Worm (Caenorhabditis elegans) whole organism, L3 larva: Measurements from ENCODE around the gene T20D4.15.

Source experiments
- R02D3.7 ChIP-seq: fragments of 150-350 bp; optimal IDR thresholded peaks from 2 replicates; lab custom pipeline; 2014; ENCODE audit warnings: missing biosample characterization, missing genetic modification characterization
- ZK546.5 ChIP-seq: sonication (generic microtip); optimal IDR thresholded peaks from 2 replicates; lab custom pipeline; 2017; ENCODE audit warnings: missing biosample characterization, missing genetic modification characterization
- aly-2 ChIP-seq: fragments of 150-350 bp; optimal IDR thresholded peaks from 2 replicates; lab custom pipeline; 2014; ENCODE audit warnings: missing biosample characterization, missing genetic modification characterization
- ama-1 ChIP-seq: fragments of 150-350 bp; optimal IDR thresholded peaks from 2 replicates; lab custom pipeline; 2018
- ceh-16 ChIP-seq: sonication (generic microtip); optimal IDR thresholded peaks from 2 replicates; lab custom pipeline; 2017; ENCODE audit warnings: missing biosample characterization, missing genetic modification characterization
- ceh-28 ChIP-seq: fragments of 150-350 bp; optimal IDR thresholded peaks from 2 replicates; lab custom pipeline; 2014; ENCODE audit warnings: missing biosample characterization, missing genetic modification reagents, missing genetic modification characterization
- ceh-82 ChIP-seq: fragments of 150-350 bp; optimal IDR thresholded peaks from 2 replicates; lab custom pipeline; 2014; ENCODE audit warnings: missing biosample characterization, missing genetic modification characterization
- ceh-9 ChIP-seq: sonication (generic microtip); optimal IDR thresholded peaks from 2 replicates; lab custom pipeline; 2018; ENCODE audit warnings: missing biosample characterization, missing genetic modification characterization
- daf-12 ChIP-seq: fragments of 150-350 bp; optimal IDR thresholded peaks from 2 replicates; lab custom pipeline; 2014; ENCODE audit warnings: missing biosample characterization, missing genetic modification reagents, missing genetic modification characterization
- egl-27 ChIP-seq: sonication (generic microtip); optimal IDR thresholded peaks from 4 replicates; lab custom pipeline; 2017; ENCODE audit warnings: missing biosample characterization, missing genetic modification reagents, missing genetic modification characterization
- egl-5 ChIP-seq: fragments of 150-350 bp; optimal IDR thresholded peaks from 2 replicates; lab custom pipeline; 2017; ENCODE audit warnings: missing biosample characterization, missing genetic modification reagents, missing genetic modification characterization, inconsistent platforms
- elt-1 ChIP-seq: fragments of 150-350 bp; optimal IDR thresholded peaks from 2 replicates; lab custom pipeline; 2014; ENCODE audit warnings: missing biosample characterization, missing genetic modification characterization
- elt-2 ChIP-seq: sonication (generic microtip); optimal IDR thresholded peaks from 2 replicates; lab custom pipeline; 2016; ENCODE audit warnings: missing genetic modification reagents, mild to moderate bottlenecking, missing genetic modification characterization, missing compliant biosample characterization
- elt-3 ChIP-seq, 3 experiments: fragments of 150-350 bp in 1 of 3; sonication (generic microtip) in 2 of 3; optimal IDR thresholded peaks; 2 replicates in 2 of 3; 4 replicates in 1 of 3; lab custom pipeline; 2014 to 2017; ENCODE audit warnings: missing biosample characterization in 3 of 3, missing genetic modification characterization in 3 of 3
- eor-1 ChIP-seq, 2 experiments: fragments of 150-350 bp; optimal IDR thresholded peaks; 2 replicates each; lab custom pipeline; 2014 to 2018; ENCODE audit warnings: missing biosample characterization in 2 of 2, missing genetic modification characterization in 2 of 2
- fkh-10 ChIP-seq: sonication (generic microtip); optimal IDR thresholded peaks from 2 replicates; lab custom pipeline; 2017; ENCODE audit warnings: missing biosample characterization, missing genetic modification reagents, missing genetic modification characterization
- fkh-2 ChIP-seq: fragments of 150-350 bp; optimal IDR thresholded peaks from 2 replicates; lab custom pipeline; 2014; ENCODE audit warnings: missing biosample characterization, missing genetic modification reagents, missing genetic modification characterization
- fos-1 ChIP-seq: fragments of 150-350 bp; optimal IDR thresholded peaks from 2 replicates; lab custom pipeline; 2014; ENCODE audit warnings: missing biosample characterization, missing genetic modification characterization
- hmg-11 ChIP-seq: sonication (generic microtip); optimal IDR thresholded peaks from 2 replicates; lab custom pipeline; 2016; ENCODE audit warnings: missing genetic modification characterization, missing compliant biosample characterization
- jun-1 ChIP-seq: fragments of 150-350 bp; optimal IDR thresholded peaks from 2 replicates; lab custom pipeline; 2014; ENCODE audit warnings: missing biosample characterization, missing genetic modification reagents, missing genetic modification characterization
- lin-39 ChIP-seq: fragments of 150-350 bp; optimal IDR thresholded peaks from 2 replicates; lab custom pipeline; 2018; ENCODE audit warnings: missing biosample characterization, missing genetic modification reagents, missing genetic modification characterization
- lsy-12 ChIP-seq: sonication (generic microtip); optimal IDR thresholded peaks from 2 replicates; lab custom pipeline; 2016; ENCODE audit warnings: mild to moderate bottlenecking, missing genetic modification characterization, missing compliant biosample characterization
- mdl-1 ChIP-seq: fragments of 150-350 bp; optimal IDR thresholded peaks from 2 replicates; lab custom pipeline; 2014; ENCODE audit warnings: missing biosample characterization, missing genetic modification characterization
- mml-1 ChIP-seq: fragments of 150-350 bp; sonication (generic microtip); optimal IDR thresholded peaks from 3 replicates; lab custom pipeline; 2014; ENCODE audit warnings: missing biosample characterization, missing genetic modification characterization
- nhr-11 ChIP-seq: fragments of 150-350 bp; optimal IDR thresholded peaks from 2 replicates; lab custom pipeline; 2014; ENCODE audit warnings: missing biosample characterization, missing genetic modification characterization
- nhr-12 ChIP-seq: fragments of 150-350 bp; optimal IDR thresholded peaks from 2 replicates; lab custom pipeline; 2014; ENCODE audit warnings: missing biosample characterization, missing genetic modification characterization
- nhr-23 ChIP-seq: fragments of 150-350 bp; optimal IDR thresholded peaks from 2 replicates; lab custom pipeline; 2014; ENCODE audit warnings: missing biosample characterization, missing genetic modification reagents, missing genetic modification characterization
- nhr-237 ChIP-seq: fragments of 150-350 bp; optimal IDR thresholded peaks from 2 replicates; lab custom pipeline; 2014; ENCODE audit warnings: missing biosample characterization, missing genetic modification characterization
- nhr-25 ChIP-seq: sonication (generic microtip); optimal IDR thresholded peaks from 2 replicates; lab custom pipeline; 2017; ENCODE audit warnings: missing biosample characterization, missing genetic modification characterization
- nhr-28 ChIP-seq: fragments of 150-350 bp; optimal IDR thresholded peaks from 2 replicates; lab custom pipeline; 2014; ENCODE audit warnings: missing biosample characterization, missing genetic modification characterization
- nhr-43 ChIP-seq: sonication (generic microtip); optimal IDR thresholded peaks from 2 replicates; lab custom pipeline; 2016; ENCODE audit warnings: mild to moderate bottlenecking, missing genetic modification characterization, missing compliant biosample characterization; ENCODE audit not compliant: poor library complexity, severe bottlenecking
- nhr-67 ChIP-seq: fragments of 150-350 bp; optimal IDR thresholded peaks from 2 replicates; lab custom pipeline; 2014; ENCODE audit warnings: missing biosample characterization, missing genetic modification characterization
- nhr-76 ChIP-seq: fragments of 150-350 bp; sonication (generic microtip); optimal IDR thresholded peaks from 5 replicates; lab custom pipeline; 2014; ENCODE audit warnings: missing biosample characterization, missing genetic modification characterization
- nhr-77 ChIP-seq: fragments of 150-350 bp; optimal IDR thresholded peaks from 2 replicates; lab custom pipeline; 2014; ENCODE audit warnings: missing biosample characterization, missing genetic modification characterization
- pha-4 ChIP-seq: fragments of 150-350 bp; optimal IDR thresholded peaks from 2 replicates; lab custom pipeline; 2014; ENCODE audit warnings: missing biosample characterization, missing genetic modification reagents, missing genetic modification characterization
- pqm-1 ChIP-seq: fragments of 150-350 bp; optimal IDR thresholded peaks from 2 replicates; lab custom pipeline; 2017; ENCODE audit warnings: missing biosample characterization, missing genetic modification characterization, inconsistent platforms
- skn-1 ChIP-seq: fragments of 150-350 bp; optimal IDR thresholded peaks from 2 replicates; lab custom pipeline; 2014; ENCODE audit warnings: missing biosample characterization, missing genetic modification characterization
- snpc-4 ChIP-seq: fragments of 150-350 bp; optimal IDR thresholded peaks from 2 replicates; lab custom pipeline; 2014; ENCODE audit warnings: missing biosample characterization, missing genetic modification characterization
- tbx-2 ChIP-seq: sonication (generic microtip); optimal IDR thresholded peaks from 2 replicates; lab custom pipeline; 2016; ENCODE audit warnings: mild to moderate bottlenecking, missing genetic modification characterization, missing compliant biosample characterization
- unc-39 ChIP-seq: sonication (generic microtip); optimal IDR thresholded peaks from 4 replicates; lab custom pipeline; 2017; ENCODE audit warnings: missing biosample characterization, missing genetic modification characterization
- unc-62 ChIP-seq: fragments of 150-350 bp; sonication (generic microtip); optimal IDR thresholded peaks from 4 replicates; lab custom pipeline; 2014; ENCODE audit warnings: missing biosample characterization, missing genetic modification reagents, missing genetic modification characterization
- zag-1 ChIP-seq: fragments of 150-350 bp; optimal IDR thresholded peaks from 2 replicates; lab custom pipeline; 2014; ENCODE audit warnings: missing biosample characterization, missing genetic modification characterization
- ztf-11 ChIP-seq: fragments of 150-350 bp; optimal IDR thresholded peaks from 2 replicates; lab custom pipeline; 2014; ENCODE audit warnings: missing biosample characterization, missing genetic modification characterization
- ztf-4 ChIP-seq: fragments of 150-350 bp; optimal IDR thresholded peaks from 2 replicates; lab custom pipeline; 2014; ENCODE audit warnings: missing biosample characterization, missing genetic modification characterization

The T20D4.15 gene

DNA sequence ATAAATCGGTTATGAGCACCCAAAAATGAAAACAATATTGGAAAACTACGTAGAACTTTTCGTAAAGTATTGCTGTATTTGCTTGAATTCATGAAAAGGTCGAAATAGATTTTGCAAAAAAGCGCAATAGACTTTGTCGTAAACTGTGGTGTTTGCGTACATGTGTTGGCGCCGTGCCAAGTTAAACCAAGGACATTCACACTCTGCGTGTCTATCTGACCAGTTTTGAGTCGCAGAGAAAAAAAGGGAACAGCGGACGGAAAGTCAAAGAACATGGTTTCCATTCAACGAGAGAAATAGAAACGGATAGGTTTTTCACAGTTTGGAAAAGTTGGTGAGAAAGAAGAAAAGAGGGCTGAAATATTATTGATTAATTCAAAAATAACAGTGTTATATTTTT is 3.5 kb downstream of the T20D4.15 start (continued):
- TF ChIP-seq unc-62 (GFP tag; lab: Kevin White, UChicago), result peak; percentile 26
- TF ChIP-seq hmg-11 (tag; lab: Kevin White, UChicago), result peak; percentile 21
- TF ChIP-seq aly-2 (tag; lab: Kevin White, UChicago), result no peak
- TF ChIP-seq daf-12, result no peak
- TF ChIP-seq mdl-1 (tag; lab: Kevin White, UChicago), result peak; percentile 57
- no peak for TF ChIP-seq ceh-82 (tag; lab: Kevin White, UChicago)
- TF ChIP-seq egl-5, result peak; percentile 73
- TF ChIP-seq fkh-2, result no peak

DNA sequence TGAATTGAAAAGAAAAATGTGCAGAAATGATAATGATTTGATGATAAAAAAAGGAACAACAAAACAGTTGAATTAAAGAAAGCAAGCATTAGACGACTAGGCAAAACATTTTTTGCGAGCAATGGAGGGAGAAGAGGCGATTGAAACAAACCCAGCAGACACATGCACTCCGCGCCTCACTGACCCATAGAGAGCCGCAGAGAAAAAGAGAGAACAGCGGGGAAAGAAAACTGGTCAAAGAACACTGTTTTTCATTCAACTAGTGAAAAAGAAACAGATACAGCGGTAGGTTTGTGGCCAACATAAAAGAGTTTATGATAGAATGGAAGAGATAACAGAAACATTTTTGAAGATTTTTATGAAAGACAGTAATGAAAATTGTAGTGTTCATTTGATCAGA is 6.2 kb downstream of the T20D4.15 start:
- TF ChIP-seq tbx-2 (tag; lab: Kevin White, UChicago) (no peak), ceh-16 (no peak), nhr-23 (tag; lab: Kevin White, UChicago) (peak; percentile 31), nhr-12 (tag; lab: Kevin White, UChicago) (no peak), elt-3 (tag; optimal IDR thresholded peaks at IDR 0.05; lab: Kevin White, UChicago) (no peak), ceh-28 (tag; lab: Kevin White, UChicago) (peak; percentile 36), pha-4 (tag; lab: Kevin White, UChicago) (no peak), lsy-12 (tag; lab: Kevin White, UChicago) (no peak), fkh-10 (GFP tag; lab: Kevin White, UChicago) (no peak), egl-27 (no peak), snpc-4 (no peak), nhr-25 (tag; lab: Kevin White, UChicago) (no peak), daf-12 (no peak), eor-1 (tag; optimal IDR thresholded peaks at IDR 0.05; lab: Kevin White, UChicago) (no peak), ceh-82 (tag; lab: Kevin White, UChicago) (no peak), egl-5 (no peak), lin-39 (tag; lab: Kevin White, UChicago) (peak; percentile 3), ZK546.5 (tag; lab: Kevin White, UChicago) (no peak), aly-2 (tag; lab: Kevin White, UChicago) (no peak), mdl-1 (tag; lab: Kevin White, UChicago) (no peak), unc-39 (tag; lab: Kevin White, UChicago) (no peak), nhr-43 (tag; lab: Kevin White, UChicago) (no peak), elt-2 (tag; lab: Kevin White, UChicago) (peak; percentile 64), zag-1 (no peak), skn-1 (tag; lab: Kevin White, UChicago) (no peak), nhr-28 (no peak), nhr-11 (tag; lab: Kevin White, UChicago) (no peak), unc-62 (GFP tag; lab: Kevin White, UChicago) (no peak), fos-1 (tag; lab: Kevin White, UChicago) (no peak), nhr-237 (tag; lab: Kevin White, UChicago) (no peak), elt-1 (no peak), pqm-1 (tag; lab: Kevin White, UChicago) (peak; percentile 62), jun-1 (tag; lab: Kevin White, UChicago) (peak; percentile 17), nhr-67 (tag; lab: Kevin White, UChicago) (no peak), fkh-2 (no peak), nhr-77 (tag; lab: Kevin White, UChicago) (no peak), ama-1 (no peak), R02D3.7 (tag; lab: Kevin White, UChicago) (no peak), nhr-76 (tag; lab: Kevin White, UChicago) (no peak), ztf-11 (no peak)

- TF ChIP-seq unc-39 (tag; lab: Kevin White, UChicago) (no peak), daf-12 (no peak), mml-1 (no peak), fkh-10 (GFP tag; lab: Kevin White, UChicago) (no peak), jun-1 (tag; lab: Kevin White, UChicago) (no peak), tbx-2 (tag; lab: Kevin White, UChicago) (no peak), ztf-4 (no peak), nhr-25 (tag; lab: Kevin White, UChicago) (no peak), elt-3 (tag; optimal IDR thresholded peaks at IDR 0.05; lab: Kevin White, UChicago) (no peak), ama-1 (no peak), elt-1 (no peak), ceh-16 (no peak), unc-62 (GFP tag; lab: Kevin White, UChicago) (no peak), skn-1 (tag; lab: Kevin White, UChicago) (no peak), nhr-11 (tag; lab: Kevin White, UChicago) (no peak), aly-2 (tag; lab: Kevin White, UChicago) (no peak), nhr-12 (tag; lab: Kevin White, UChicago) (no peak), R02D3.7 (tag; lab: Kevin White, UChicago) (no peak), ceh-9 (tag; lab: Kevin White, UChicago) (no peak)
- TF ChIP-seq, all 47 proteins: peak for 0
Measured at ce11 chrV:3376973-3377372, 17.6 kb downstream of the T20D4.15 start, which contains the start of gene srbc-2. Gene srbc-2, minus strand, starts transcription at chrV:3377073.
